Fruit fly (Drosophila melanogaster) whole organism: ENCODE measurements around the gene TwdlP.

Experiments
- CG8478 ChIP-seq: fragments of >200 bp; optimal IDR thresholded peaks from 2 replicates; lab custom pipeline; 2018; ENCODE audit warnings: inconsistent platforms
- Dll ChIP-seq: fragments of >200 bp; optimal IDR thresholded peaks from 2 replicates; lab custom pipeline; 2017
- EcR ChIP-seq, 2 experiments: fragments of >200 bp; optimal IDR thresholded peaks; 2 replicates each; lab custom pipeline; 2017; ENCODE audit warnings: missing biosample characterization in 2 of 2, missing genetic modification characterization in 2 of 2, missing genetic modification reagents in 2 of 2
- pan ChIP-seq: fragments of >200 bp; optimal IDR thresholded peaks from 2 replicates; lab custom pipeline; 2017
- psq ChIP-seq: fragments of >200 bp; optimal IDR thresholded peaks from 2 replicates; lab custom pipeline; 2017
- usp ChIP-seq: fragments of >200 bp; optimal IDR thresholded peaks from 2 replicates; lab custom pipeline; 2017; ENCODE audit warnings: missing biosample characterization, missing genetic modification characterization, mixed read lengths

DNA sequence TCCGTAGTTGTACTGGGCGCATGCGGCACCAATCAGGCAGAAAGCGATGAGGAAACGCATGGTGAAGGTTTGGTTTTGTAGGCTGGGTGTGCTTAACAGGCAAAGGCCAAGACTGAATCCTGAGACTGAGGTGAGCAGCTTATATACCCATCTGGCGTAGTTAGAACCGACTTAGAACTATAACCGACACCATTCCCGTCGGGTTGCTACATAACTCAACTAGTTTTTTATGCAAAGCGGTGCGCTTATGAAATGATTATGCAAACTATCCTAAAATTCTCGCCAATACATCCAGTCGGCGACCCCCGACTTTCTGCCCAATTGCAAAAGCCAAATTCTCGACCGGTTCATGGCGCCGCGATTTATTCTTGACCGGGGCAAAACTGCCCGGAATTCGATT is 5.5 kb upstream of the TwdlP start, which contains the start of gene TwdlO:
- TF ChIP-seq pan (lab: Kevin White, UChicago) (no peak), usp (no peak), EcR (GFP tag; optimal IDR thresholded peaks at IDR 0.05; lab: Kevin White, UChicago) (no peak), Dll (lab: Kevin White, UChicago) (no peak), psq (no peak), CG8478 (lab: Kevin White, UChicago) (no peak)
